Worm (Caenorhabditis elegans): Measurements from ENCODE around the gene tag-322.

The tag-322 gene

ce11 chrIV:7808583-7808982 lies 23.2 kb upstream of the tag-322 start, which contains the start of gene C33H5.1:
Gene C33H5.1, plus strand, starts transcription at chrIV:7808912.
- TF ChIP-seq sptf-1 (tag; optimal IDR thresholded peaks at IDR 0.05) = no peak
- TF ChIP-seq nhr-76 (tag; optimal IDR thresholded peaks at IDR 0.05) = no peak
- no peak for TF ChIP-seq ceh-39 (tag; optimal IDR thresholded peaks at IDR 0.05)
- no peak for TF ChIP-seq bed-3 (GFP tag; optimal IDR thresholded peaks at IDR 0.05)
- peak; percentile 88 for TF ChIP-seq elt-1 (tag; optimal IDR thresholded peaks at IDR 0.05; ENCODE audit: borderline replicate concordance, insufficient read depth)
- TF ChIP-seq unc-39 (tag; optimal IDR thresholded peaks at IDR 0.05) = no peak

- TF ChIP-seq hlh-1 (tag; optimal IDR thresholded peaks at IDR 0.05) = no peak
- TF ChIP-seq elt-1 (tag; optimal IDR thresholded peaks at IDR 0.05; ENCODE audit: borderline replicate concordance, insufficient read depth) = peak; percentile 64
- no peak for TF ChIP-seq tbx-8 (GFP tag; optimal IDR thresholded peaks at IDR 0.05)
Observed at ce11 chrIV:7804740-7805139, 19.4 kb upstream of the tag-322 start, which contains the start of gene C33H5.2. Gene C33H5.2, plus strand, starts transcription at chrIV:7805040.

ce11 chrIV:7803250-7803649 lies 17.9 kb upstream of the tag-322 start, which contains the start of gene C33H5.16:
Gene C33H5.16, minus strand, starts transcription at chrIV:7803350.
- TF ChIP-seq unc-39 (tag; optimal IDR thresholded peaks at IDR 0.05) = no peak
- no peak for TF ChIP-seq bed-3 (GFP tag; optimal IDR thresholded peaks at IDR 0.05)
- no peak for TF ChIP-seq blmp-1 (tag; optimal IDR thresholded peaks at IDR 0.05)
- TF ChIP-seq lin-32 (GFP tag; optimal IDR thresholded peaks at IDR 0.05) = no peak
- TF ChIP-seq flh-1 (GFP tag; optimal IDR thresholded peaks at IDR 0.05) = no peak
- TF ChIP-seq sptf-1 (tag; optimal IDR thresholded peaks at IDR 0.05) = no peak
- no peak for TF ChIP-seq sem-2 (GFP tag; optimal IDR thresholded peaks at IDR 0.05)
- no peak for TF ChIP-seq ces-1 (GFP tag; optimal IDR thresholded peaks at IDR 0.05)
- TF ChIP-seq cnd-1 (tag; optimal IDR thresholded peaks at IDR 0.05) = no peak
- no peak for TF ChIP-seq hlh-1 (tag; optimal IDR thresholded peaks at IDR 0.05)
- no peak for TF ChIP-seq unc-120 (tag; optimal IDR thresholded peaks at IDR 0.05; ENCODE audit: poor library complexity, severe bottlenecking)
- no peak for TF ChIP-seq elt-1 (tag; optimal IDR thresholded peaks at IDR 0.05; ENCODE audit: borderline replicate concordance, insufficient read depth)
- no peak for TF ChIP-seq lsy-2 (tag; optimal IDR thresholded peaks at IDR 0.05)
- no peak for TF ChIP-seq mab-5 (tag; optimal IDR thresholded peaks at IDR 0.05)
- no peak for TF ChIP-seq nhr-2 (tag; optimal IDR thresholded peaks at IDR 0.05)
- TF ChIP-seq tbx-8 (GFP tag; optimal IDR thresholded peaks at IDR 0.05) = no peak

ce11 chrIV:7800338-7800737 lies 15.0 kb upstream of the tag-322 start:
- TF ChIP-seq ceh-43 (GFP tag; optimal IDR thresholded peaks at IDR 0.05) (no peak), elt-1 (tag; optimal IDR thresholded peaks at IDR 0.05; ENCODE audit: borderline replicate concordance, insufficient read depth) (no peak), nhr-2 (tag; optimal IDR thresholded peaks at IDR 0.05) (no peak), lin-13 (tag; optimal IDR thresholded peaks at IDR 0.05) (no peak), lsy-2 (tag; optimal IDR thresholded peaks at IDR 0.05) (no peak), elt-3 (tag; optimal IDR thresholded peaks at IDR 0.05) (no peak), ceh-83 (GFP tag; optimal IDR thresholded peaks at IDR 0.05) (no peak), lin-32 (GFP tag; optimal IDR thresholded peaks at IDR 0.05) (no peak), blmp-1 (tag; optimal IDR thresholded peaks at IDR 0.05) (no peak)

ce11 chrIV:7796432-7797113 lies 11.2 kb upstream of the tag-322 start, which contains the start of gene sgo-1:
Gene sgo-1, minus strand, starts transcription at chrIV:7796482.
- TF ChIP-seq zip-8 (tag; optimal IDR thresholded peaks at IDR 0.05) (no peak), unc-39 (tag; optimal IDR thresholded peaks at IDR 0.05) (no peak), mls-2 (tag; optimal IDR thresholded peaks at IDR 0.05) (no peak), lin-32 (GFP tag; optimal IDR thresholded peaks at IDR 0.05) (no peak), ceh-39 (tag; optimal IDR thresholded peaks at IDR 0.05) (no peak), nhr-2 (tag; optimal IDR thresholded peaks at IDR 0.05) (no peak), tbx-8 (GFP tag; optimal IDR thresholded peaks at IDR 0.05) (no peak), snpc-4 (tag; optimal IDR thresholded peaks at IDR 0.05) (no peak), pha-4 (tag; optimal IDR thresholded peaks at IDR 0.05) (no peak), nhr-28 (tag; optimal IDR thresholded peaks at IDR 0.05) (no peak), sem-2 (GFP tag; optimal IDR thresholded peaks at IDR 0.05) (no peak), nhr-12 (tag; optimal IDR thresholded peaks at IDR 0.05) (no peak), nhr-237 (tag; optimal IDR thresholded peaks at IDR 0.05) (no peak), mab-5 (tag; optimal IDR thresholded peaks at IDR 0.05) (no peak), ces-1 (GFP tag; optimal IDR thresholded peaks at IDR 0.05) (no peak), blmp-1 (tag; optimal IDR thresholded peaks at IDR 0.05) (no peak), flh-1 (GFP tag; optimal IDR thresholded peaks at IDR 0.05) (no peak)

Data from whole organism, mixed stage, embryonic.